Worm (Caenorhabditis elegans) whole organism, L1 larva: ENCODE measurements around the gene C03B1.3.
A peak's percentile ranks its signal among the peaks of the same experiment; 100 is the strongest.

Experiments used
- C16A3.4 ChIP-seq: fragments of 150-350 bp; optimal IDR thresholded peaks from 2 replicates; lab custom pipeline; 2014; ENCODE audit warnings: missing biosample characterization, missing genetic modification characterization
- Y116A8C.19 ChIP-seq: sonication (generic microtip); optimal IDR thresholded peaks from 2 replicates; lab custom pipeline; 2016; ENCODE audit warnings: missing compliant biosample characterization, missing genetic modification characterization, borderline replicate concordance
- aha-1 ChIP-seq: fragments of 150-350 bp; optimal IDR thresholded peaks from 2 replicates; lab custom pipeline; 2014; ENCODE audit warnings: missing biosample characterization, missing genetic modification characterization
- alr-1 ChIP-seq: fragments of 200-800 bp; sonication (Bioruptor generic); optimal IDR thresholded peaks from 2 replicates; lab custom pipeline; 2018; ENCODE audit warnings: borderline replicate concordance, mild to moderate bottlenecking, missing genetic modification characterization, missing compliant biosample characterization
- ama-1 ChIP-seq: fragments of 150-350 bp; optimal IDR thresholded peaks from 2 replicates; lab custom pipeline; 2014
- ceh-82 ChIP-seq, 3 experiments: fragments of 150-350 bp in 1 of 3; sonication (generic microtip) in 2 of 3; optimal IDR thresholded peaks; 2 replicates each; lab custom pipeline; 2014 to 2017; ENCODE audit warnings: missing biosample characterization in 3 of 3, missing genetic modification characterization in 3 of 3
- dpl-1 ChIP-seq, 3 experiments: fragments of 150-350 bp in 2 of 3; sonication (generic microtip) in 1 of 3; optimal IDR thresholded peaks; 2 replicates each; lab custom pipeline; 2014 to 2017; ENCODE audit warnings: missing biosample characterization in 3 of 3, missing genetic modification characterization in 3 of 3, missing genetic modification reagents in 3 of 3
- dsc-1 ChIP-seq: sonication (generic microtip); optimal IDR thresholded peaks from 2 replicates; lab custom pipeline; 2016; ENCODE audit warnings: mild to moderate bottlenecking, missing genetic modification characterization, missing compliant biosample characterization
- efl-1 ChIP-seq, 4 experiments: fragments of 150-350 bp; optimal IDR thresholded peaks in 3 of 4; peaks in 1 of 4; 1 replicate in 1 of 4; 2 replicates in 3 of 4; lab custom pipeline; 2014; ENCODE audit warnings: missing biosample characterization in 2 of 4, missing genetic modification characterization in 2 of 4, missing genetic modification reagents in 2 of 4
- efl-3 ChIP-seq: fragments of 200-800 bp; sonication (Bioruptor generic); optimal IDR thresholded peaks from 2 replicates; lab custom pipeline; 2018; ENCODE audit warnings: mild to moderate bottlenecking, missing genetic modification characterization, missing compliant biosample characterization
- egl-13 ChIP-seq: sonication (generic microtip); optimal IDR thresholded peaks from 2 replicates; lab custom pipeline; 2016; ENCODE audit warnings: missing genotype, missing genetic modification reagents, missing genetic modification characterization, missing compliant biosample characterization
- elt-3 ChIP-seq, 6 experiments: fragments of 150-350 bp in 1 of 6; sonication (generic microtip); optimal IDR thresholded peaks; 2 replicates each; lab custom pipeline; 2017 to 2018; ENCODE audit warnings: missing biosample characterization in 6 of 6, missing genetic modification characterization in 6 of 6, inconsistent platforms in 1 of 6
- fkh-10 ChIP-seq: sonication (generic microtip); optimal IDR thresholded peaks from 2 replicates; lab custom pipeline; 2017; ENCODE audit warnings: missing biosample characterization, missing genetic modification reagents, missing genetic modification characterization
- fkh-8 ChIP-seq: sonication (generic microtip); optimal IDR thresholded peaks from 2 replicates; lab custom pipeline; 2016; ENCODE audit warnings: mild to moderate bottlenecking, missing genetic modification characterization, missing compliant biosample characterization
- irx-1 ChIP-seq: sonication (generic microtip); optimal IDR thresholded peaks from 2 replicates; lab custom pipeline; 2016; ENCODE audit warnings: missing genetic modification characterization, missing compliant biosample characterization
- isw-1 ChIP-seq: fragments of 200-800 bp; sonication (Bioruptor generic); IDR thresholded peaks from 2 replicates; pipeline ENCODE4 v1.3.6; 2022; ENCODE audit warnings: missing genetic modification characterization, missing compliant biosample characterization
- lin-14 ChIP-seq: fragments of 200-800 bp; sonication (Bioruptor generic); optimal IDR thresholded peaks from 2 replicates; lab custom pipeline; 2018; ENCODE audit warnings: mild to moderate bottlenecking, missing genetic modification characterization, moderate library complexity, missing compliant biosample characterization
- lin-35 ChIP-seq, 2 experiments: fragments of 150-350 bp; optimal IDR thresholded peaks; 2 replicates each; lab custom pipeline; 2014; ENCODE audit warnings: missing biosample characterization in 2 of 2, missing genetic modification characterization in 2 of 2, missing genetic modification reagents in 2 of 2
- lir-3 ChIP-seq: sonication (generic microtip); optimal IDR thresholded peaks from 2 replicates; lab custom pipeline; 2016; ENCODE audit warnings: mild to moderate bottlenecking, missing genetic modification characterization, moderate library complexity, missing compliant biosample characterization; ENCODE audit not compliant: poor library complexity
- lsy-2 ChIP-seq, 2 experiments: fragments of 150-350 bp; optimal IDR thresholded peaks; 2 replicates each; lab custom pipeline; 2014; ENCODE audit warnings: missing biosample characterization in 2 of 2, missing genetic modification characterization in 2 of 2
- mdl-1 ChIP-seq, 2 experiments: fragments of 150-350 bp; optimal IDR thresholded peaks; 2 replicates each; lab custom pipeline; 2014 to 2017; ENCODE audit warnings: missing biosample characterization in 2 of 2, missing genetic modification characterization in 2 of 2, inconsistent platforms in 1 of 2
- mef-2 ChIP-seq: fragments of 150-350 bp; optimal IDR thresholded peaks from 2 replicates; lab custom pipeline; 2014; ENCODE audit warnings: missing biosample characterization, missing genetic modification characterization
- mep-1 ChIP-seq: fragments of 150-350 bp; optimal IDR thresholded peaks from 2 replicates; lab custom pipeline; 2014; ENCODE audit warnings: missing biosample characterization, missing genetic modification characterization
- nhr-19 ChIP-seq: fragments of 200-800 bp; sonication (Bioruptor generic); conservative IDR thresholded peaks from 2 replicates; pipeline ENCODE4 v1.3.6; 2022; ENCODE audit warnings: missing genetic modification characterization, missing compliant biosample characterization
- nhr-20 ChIP-seq: sonication (generic microtip); optimal IDR thresholded peaks from 2 replicates; lab custom pipeline; 2016; ENCODE audit warnings: mild to moderate bottlenecking, missing genetic modification characterization, missing compliant biosample characterization
- nhr-47 ChIP-seq: sonication (generic microtip); optimal IDR thresholded peaks from 2 replicates; lab custom pipeline; 2016; ENCODE audit warnings: mild to moderate bottlenecking, missing genetic modification characterization, moderate library complexity, missing compliant biosample characterization
- nhr-71 ChIP-seq: sonication (generic microtip); optimal IDR thresholded peaks from 2 replicates; lab custom pipeline; 2016; ENCODE audit warnings: mild to moderate bottlenecking, missing genetic modification characterization, moderate library complexity, missing compliant biosample characterization
- nhr-77 ChIP-seq: fragments of 150-350 bp; optimal IDR thresholded peaks from 2 replicates; lab custom pipeline; 2014; ENCODE audit warnings: missing biosample characterization, missing genetic modification characterization
- nhr-85 ChIP-seq: sonication (generic microtip); peaks from one replicate; lab custom pipeline; 2016; ENCODE audit warnings: missing genetic modification characterization, inconsistent platforms, missing compliant biosample characterization
- nhr-90 ChIP-seq: sonication (generic microtip); optimal IDR thresholded peaks from 2 replicates; lab custom pipeline; 2016; ENCODE audit warnings: mild to moderate bottlenecking, missing genetic modification characterization, missing compliant biosample characterization; ENCODE audit not compliant: poor library complexity
- rnt-1 ChIP-seq: sonication (generic microtip); optimal IDR thresholded peaks from 2 replicates; lab custom pipeline; 2016; ENCODE audit warnings: mild to moderate bottlenecking, missing genetic modification characterization, moderate library complexity, missing compliant biosample characterization
- skn-1 ChIP-seq: fragments of 150-350 bp; optimal IDR thresholded peaks from 2 replicates; lab custom pipeline; 2014; ENCODE audit warnings: missing biosample characterization, missing genetic modification characterization
- snpc-4 ChIP-seq: fragments of 150-350 bp; optimal IDR thresholded peaks from 2 replicates; lab custom pipeline; 2014; ENCODE audit warnings: missing biosample characterization, missing genetic modification characterization
- snu-23 ChIP-seq: sonication (generic microtip); optimal IDR thresholded peaks from 2 replicates; lab custom pipeline; 2016; ENCODE audit warnings: missing genetic modification characterization, missing compliant biosample characterization
- sox-4 ChIP-seq: sonication (generic microtip); optimal IDR thresholded peaks from 2 replicates; lab custom pipeline; 2016; ENCODE audit warnings: missing genetic modification characterization, missing compliant biosample characterization
- swsn-7 ChIP-seq: sonication (generic microtip); optimal IDR thresholded peaks from 2 replicates; lab custom pipeline; 2016; ENCODE audit warnings: missing genetic modification characterization, missing compliant biosample characterization
- tbx-2 ChIP-seq: sonication (generic microtip); optimal IDR thresholded peaks from 2 replicates; lab custom pipeline; 2016; ENCODE audit warnings: missing genetic modification characterization, missing compliant biosample characterization
- unc-130 ChIP-seq: fragments of 150-350 bp; optimal IDR thresholded peaks from 2 replicates; lab custom pipeline; 2017; ENCODE audit warnings: missing biosample characterization, missing genetic modification characterization, inconsistent platforms
- unc-62 ChIP-seq: fragments of 150-350 bp; optimal IDR thresholded peaks from 2 replicates; lab custom pipeline; 2014; ENCODE audit warnings: missing biosample characterization, missing genetic modification reagents, missing genetic modification characterization
- unc-86 ChIP-seq: sonication (generic microtip); optimal IDR thresholded peaks from 2 replicates; lab custom pipeline; 2016; ENCODE audit warnings: missing genetic modification characterization, missing compliant biosample characterization
- xbp-1 ChIP-seq: sonication (generic microtip); optimal IDR thresholded peaks from 2 replicates; lab custom pipeline; 2016; ENCODE audit warnings: missing genetic modification characterization, missing compliant biosample characterization
- ztf-11 ChIP-seq, 2 experiments: sonication (generic microtip); optimal IDR thresholded peaks; 2 replicates each; lab custom pipeline; 2016 to 2017; ENCODE audit warnings: missing genetic modification characterization in 2 of 2, missing biosample characterization in 1 of 2, missing compliant biosample characterization in 1 of 2
- ztf-4 ChIP-seq: fragments of 150-350 bp; optimal IDR thresholded peaks from 2 replicates; lab custom pipeline; 2014; ENCODE audit warnings: missing biosample characterization, missing genetic modification characterization

Gene C03B1.3

ce11 chrX:6364196-6364595 is 1.6 kb upstream of the C03B1.3 start, which contains the start of gene C03B1.4:
TSS of gene C03B1.4 (plus strand) at chrX:6364496.
- TF ChIP-seq alr-1 (tag; lab: Kevin White, UChicago) (no peak), efl-1 (optimal IDR thresholded peaks at IDR 0.05; lab: Kevin White, UChicago) (no peak), efl-1 (GFP tag; optimal IDR thresholded peaks at IDR 0.05 in 1 of 2; lab: Kevin White, UChicago) (peak in 1 of 2 experiments; percentile 29)

- TF ChIP-seq sox-4 (tag; lab: Kevin White, UChicago) = no peak
Measured at ce11 chrX:6369717-6370116, 3.9 kb downstream of the C03B1.3 start, which contains the start of gene C03B1.2. TSS of gene C03B1.2 (plus strand) at chrX:6370017.

DNA sequence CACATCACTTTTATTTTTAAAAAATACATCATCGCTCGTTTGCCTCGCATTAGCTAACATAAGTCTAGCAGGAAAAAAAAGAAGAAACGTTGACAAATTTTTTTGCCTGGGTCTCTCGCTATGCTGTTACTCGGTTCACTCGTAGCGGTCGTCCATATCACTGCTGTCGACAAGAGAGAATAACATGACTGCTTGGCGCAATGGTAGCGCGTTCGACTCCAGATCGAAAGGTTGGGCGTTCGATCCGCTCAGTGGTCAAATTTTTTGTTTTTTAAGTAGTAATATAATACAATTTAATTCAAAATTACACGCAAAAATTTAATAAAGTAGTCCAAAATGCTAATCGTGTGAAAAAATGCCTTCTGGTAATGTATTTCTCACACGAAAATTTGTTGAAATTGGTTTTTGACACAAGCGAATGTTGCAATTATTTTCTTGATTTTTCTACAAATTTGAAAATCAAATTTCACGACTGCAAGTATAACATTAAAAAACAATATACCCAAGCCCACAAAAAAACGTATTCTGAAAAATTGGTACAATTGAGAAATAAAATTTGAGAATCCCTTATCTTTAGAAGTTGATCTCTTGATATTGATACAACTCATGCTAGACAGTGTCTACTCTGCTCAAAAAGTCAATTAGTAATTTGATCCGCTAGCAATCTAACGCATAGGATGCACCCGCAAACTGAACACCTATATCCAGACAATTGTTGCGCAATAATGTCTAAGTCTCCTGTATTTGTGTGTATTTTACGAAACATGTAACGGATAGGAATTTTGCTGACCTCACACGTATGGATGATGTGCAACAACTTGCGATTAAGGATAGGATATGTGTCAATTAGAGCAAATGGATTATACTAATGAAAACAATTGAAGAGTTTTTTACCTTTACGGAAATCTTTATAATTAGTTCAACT is 5.6 kb downstream of the C03B1.3 start:
- TF ChIP-seq xbp-1 (tag; lab: Kevin White, UChicago) = peak; percentile 74
- peak; percentile 24 to 51 for TF ChIP-seq lsy-2 (tag; optimal IDR thresholded peaks at IDR 0.05; lab: Kevin White, UChicago)
- TF ChIP-seq nhr-20 (tag; lab: Kevin White, UChicago) = peak; percentile 69
- peak; percentile 45 for TF ChIP-seq nhr-85 (tag; lab: Kevin White, UChicago)
- TF ChIP-seq egl-13 (tag; lab: Kevin White, UChicago) = peak; percentile 70
- no peak for TF ChIP-seq ama-1 (lab: Kevin White, UChicago)
- peak in 1 of 2 experiments; percentile 65 for TF ChIP-seq mdl-1 (tag; optimal IDR thresholded peaks at IDR 0.05; lab: Kevin White, UChicago)
- TF ChIP-seq lin-35 (GFP tag; optimal IDR thresholded peaks at IDR 0.05; lab: Kevin White, UChicago) = peak in 1 of 2 experiments; percentile 67
- peak; percentile 49 for TF ChIP-seq irx-1 (tag; lab: Kevin White, UChicago)
- peak; percentile 41 for TF ChIP-seq tbx-2 (tag; lab: Kevin White, UChicago)
- peak; percentile 77 for TF ChIP-seq nhr-47 (tag; lab: Kevin White, UChicago)
- TF ChIP-seq sox-4 (tag; lab: Kevin White, UChicago) = peak; percentile 21
- no peak for TF ChIP-seq unc-62 (GFP tag; lab: Kevin White, UChicago)
- peak; percentile 42 for TF ChIP-seq C16A3.4 (tag; lab: Kevin White, UChicago)
- peak; percentile 28 for TF ChIP-seq fkh-10
- peak; percentile 63 for TF ChIP-seq lin-14
- TF ChIP-seq aha-1 (tag; lab: Kevin White, UChicago) = no peak
- peak; percentile 66 for TF ChIP-seq swsn-7 (tag; lab: Kevin White, UChicago)
- peak; percentile 41 for TF ChIP-seq nhr-77 (tag; lab: Kevin White, UChicago)
- peak; percentile 29 for TF ChIP-seq fkh-8 (tag; lab: Kevin White, UChicago)
- TF ChIP-seq nhr-90 (tag; lab: Kevin White, UChicago) = peak; percentile 59
- peak in 1 of 6 experiments; percentile 60 for TF ChIP-seq elt-3 (tag; optimal IDR thresholded peaks at IDR 0.05; lab: Kevin White, UChicago)
- TF ChIP-seq lir-3 (tag; lab: Kevin White, UChicago) = peak; percentile 46
- TF ChIP-seq nhr-19 (GFP tag; lab: Robert Waterston, UW) = peak; percentile 58
- TF ChIP-seq ztf-11 (tag; optimal IDR thresholded peaks at IDR 0.05; lab: Kevin White, UChicago) = no peak
- TF ChIP-seq mef-2 (tag; lab: Kevin White, UChicago) = no peak
- TF ChIP-seq mep-1 (tag; lab: Kevin White, UChicago) = peak; percentile 46
- TF ChIP-seq skn-1 = peak; percentile 35
- TF ChIP-seq dpl-1 (GFP tag; optimal IDR thresholded peaks at IDR 0.05; lab: Kevin White, UChicago) = peak in 1 of 3 experiments; percentile 1
- no peak for TF ChIP-seq Y116A8C.19 (tag; lab: Kevin White, UChicago)
- TF ChIP-seq snpc-4 = no peak
- TF ChIP-seq efl-1 (optimal IDR thresholded peaks at IDR 0.05; lab: Kevin White, UChicago) = no peak
- TF ChIP-seq efl-1 (GFP tag; optimal IDR thresholded peaks at IDR 0.05 in 1 of 2; lab: Kevin White, UChicago) = peak; percentile 21 to 81
- TF ChIP-seq ztf-4 (tag; lab: Kevin White, UChicago) = no peak
- peak; percentile 75 for TF ChIP-seq snu-23 (GFP tag; lab: Kevin White, UChicago)
- TF ChIP-seq rnt-1 (tag; lab: Kevin White, UChicago) = peak; percentile 60
- TF ChIP-seq nhr-71 = peak; percentile 73
- no peak for TF ChIP-seq efl-3 (GFP tag; lab: Kevin White, UChicago)
- peak; percentile 78 for TF ChIP-seq dsc-1
- peak; percentile 41 for TF ChIP-seq unc-130 (tag; lab: Kevin White, UChicago)
- peak; percentile 20 for TF ChIP-seq unc-86 (tag; lab: Kevin White, UChicago)
- no peak for TF ChIP-seq isw-1
- peak; percentile 21 to 30 (median 25) for TF ChIP-seq ceh-82 (tag; optimal IDR thresholded peaks at IDR 0.05; lab: Kevin White, UChicago)
